Fruit fly (Drosophila melanogaster): ENCODE measurements around the gene Ephrin.

DNA sequence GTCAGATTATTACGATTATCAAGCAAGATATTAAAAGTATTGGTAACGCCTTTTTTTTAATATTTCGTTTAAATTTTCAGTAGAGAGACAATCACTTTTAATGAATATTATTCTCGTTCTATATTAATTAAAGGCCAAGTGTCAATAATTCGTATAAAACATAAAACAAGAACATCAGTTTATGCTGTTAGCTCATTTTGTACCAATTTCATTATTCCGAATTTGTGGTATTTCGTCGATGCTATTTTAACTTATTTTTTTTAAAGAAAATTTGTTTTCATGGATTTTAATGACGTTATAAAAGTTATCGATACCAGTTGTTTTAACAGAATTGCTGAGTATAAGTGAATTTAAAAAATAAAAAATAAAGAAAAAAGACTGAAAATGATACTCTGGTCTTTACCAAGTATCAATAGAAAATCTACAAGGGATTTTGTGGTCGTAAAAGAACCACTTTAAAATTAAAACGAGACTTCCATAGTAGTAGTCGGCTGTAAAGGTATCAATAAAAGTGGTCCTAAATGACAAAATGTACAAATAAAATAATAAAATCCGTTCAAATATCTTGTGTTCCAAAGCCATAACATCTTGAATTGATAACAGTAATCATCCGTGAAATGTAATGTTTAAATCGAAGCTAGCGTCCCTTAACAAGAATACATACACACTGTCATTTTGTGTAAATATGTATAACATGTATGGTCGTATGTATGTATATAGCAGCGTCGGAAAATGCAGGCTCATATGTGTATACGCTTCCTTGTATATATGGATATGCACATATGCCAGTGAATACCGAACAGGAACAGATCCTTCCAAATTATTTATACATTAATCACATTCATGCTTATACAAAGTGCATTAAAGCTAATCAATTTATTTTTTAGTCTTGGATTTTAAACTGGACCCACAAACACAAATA is 39.1 kb downstream of the Ephrin start, which contains the start of gene Eph:
- TF ChIP-seq dl (GFP tag; optimal IDR thresholded peaks at IDR 0.05; ENCODE audit: insufficient read depth in 1 of 2, partially characterized antibody in 2 of 2) (no peak), lola (GFP tag; optimal IDR thresholded peaks at IDR 0.05) (no peak), pan (optimal IDR thresholded peaks at IDR 0.05) (no peak), Abd-B (GFP tag; optimal IDR thresholded peaks at IDR 0.05) (no peak), Vsx2 (GFP tag; optimal IDR thresholded peaks at IDR 0.05; ENCODE audit: partially characterized antibody) (no peak), Dfd (GFP tag; optimal IDR thresholded peaks at IDR 0.05) (no peak), OdsH (GFP tag; optimal IDR thresholded peaks at IDR 0.05) (no peak), jim (GFP tag; optimal IDR thresholded peaks at IDR 0.05) (no peak)

Data from whole organism, wandering third instar larva.